Fruit fly (Drosophila melanogaster) whole organism, embryonic: ENCODE results near the gene CG5377.
A peak's percentile ranks its signal among the peaks of the same experiment; 100 is the strongest.

Source experiments
- ATbp ChIP-seq: fragments of 200-800 bp; sonication (Bioruptor generic); optimal IDR thresholded peaks from 2 replicates; lab custom pipeline; 2017; ENCODE audit warnings: missing biosample characterization, mild to moderate bottlenecking, missing genetic modification characterization, missing genetic modification reagents
- B-H2 ChIP-seq: fragments of 200-800 bp; sonication (Bioruptor generic); optimal IDR thresholded peaks from 2 replicates; lab custom pipeline; 2018; ENCODE audit warnings: missing biosample characterization, mild to moderate bottlenecking, missing genetic modification characterization
- CG10209 ChIP-seq: fragments of 200-800 bp; sonication (Bioruptor generic); optimal IDR thresholded peaks from 3 replicates; lab custom pipeline; 2017; ENCODE audit warnings: missing biosample characterization, mild to moderate bottlenecking, missing genetic modification characterization, missing genetic modification reagents
- CG10959 ChIP-seq: fragments of 200-800 bp; sonication (Bioruptor generic); IDR thresholded peaks from 2 replicates; pipeline ENCODE4 v1.3.6; 2022; ENCODE audit warnings: missing biosample characterization, missing genetic modification characterization
- CG10979 ChIP-seq: fragments of 200-800 bp; sonication (Bioruptor generic); optimal IDR thresholded peaks from 2 replicates; lab custom pipeline; 2018; ENCODE audit warnings: missing biosample characterization, mild to moderate bottlenecking, missing genetic modification characterization, moderate library complexity
- CG11696 ChIP-seq: fragments of 200-800 bp; sonication (Bioruptor generic); IDR thresholded peaks from 2 replicates; pipeline ENCODE4 v1.3.6; 2022; ENCODE audit warnings: missing biosample characterization, missing genetic modification characterization
- CG12942 ChIP-seq: fragments of 200-800 bp; sonication (Bioruptor generic); optimal IDR thresholded peaks from 3 replicates; lab custom pipeline; 2016; ENCODE audit warnings: missing biosample characterization, missing genetic modification characterization
- CG17328 ChIP-seq: fragments of 200-800 bp; sonication (Bioruptor generic); IDR thresholded peaks from 2 replicates; pipeline ENCODE4 v1.3.6; 2022; ENCODE audit warnings: missing biosample characterization, missing genetic modification characterization
- CG18619 ChIP-seq: fragments of 200-800 bp; sonication (Bioruptor generic); optimal IDR thresholded peaks from 3 replicates; lab custom pipeline; 2017; ENCODE audit warnings: missing biosample characterization, mild to moderate bottlenecking, missing genetic modification characterization
- CG2120 ChIP-seq: fragments of 200-800 bp; sonication (Bioruptor generic); optimal IDR thresholded peaks from 3 replicates; lab custom pipeline; 2016; ENCODE audit warnings: missing biosample characterization, missing genetic modification characterization
- CG2202 ChIP-seq: fragments of 200-800 bp; sonication (Bioruptor generic); optimal IDR thresholded peaks from 2 replicates; lab custom pipeline; 2018; ENCODE audit warnings: missing biosample characterization, mild to moderate bottlenecking, missing genetic modification characterization
- CG30431 ChIP-seq: fragments of 200-800 bp; sonication (Bioruptor generic); optimal IDR thresholded peaks from 2 replicates; lab custom pipeline; 2017; ENCODE audit warnings: missing biosample characterization, missing genetic modification characterization
- CG32532 ChIP-seq: fragments of 200-800 bp; sonication (Bioruptor generic); IDR thresholded peaks from 2 replicates; pipeline ENCODE4 v1.3.6; 2022; ENCODE audit warnings: missing biosample characterization, missing genetic modification characterization
- CG32767 ChIP-seq: fragments of 200-800 bp; sonication (Bioruptor generic); IDR thresholded peaks from 2 replicates; pipeline ENCODE4 v1.3.6; 2022; ENCODE audit warnings: missing biosample characterization, missing genetic modification characterization
- CG34376 ChIP-seq: fragments of 200-800 bp; sonication (Bioruptor generic); optimal IDR thresholded peaks from 2 replicates; lab custom pipeline; 2018; ENCODE audit warnings: missing biosample characterization, mild to moderate bottlenecking, missing genetic modification characterization
- CG3847 ChIP-seq: fragments of 200-800 bp; sonication (Bioruptor generic); IDR thresholded peaks from 2 replicates; pipeline ENCODE4 v1.3.6; 2022; ENCODE audit warnings: missing biosample characterization, missing genetic modification characterization
- CG43689 ChIP-seq: fragments of 200-800 bp; sonication (Bioruptor generic); IDR thresholded peaks from 2 replicates; pipeline ENCODE4 v1.3.6; 2022; ENCODE audit warnings: missing biosample characterization, missing genetic modification characterization
- CG5180 ChIP-seq: fragments of 200-800 bp; sonication (Bioruptor generic); optimal IDR thresholded peaks from 3 replicates; lab custom pipeline; 2017; ENCODE audit warnings: missing biosample characterization, missing genetic modification characterization, mild to moderate bottlenecking, moderate library complexity, missing genetic modification reagents
- CG6791 ChIP-seq: fragments of 200-800 bp; sonication (Bioruptor generic); IDR thresholded peaks from 3 replicates; pipeline ENCODE4 v1.3.6; 2022; ENCODE audit warnings: missing biosample characterization, missing genetic modification characterization; ENCODE audit not compliant: partially characterized antibody
- CG7786 ChIP-seq: fragments of 200-800 bp; sonication (Bioruptor generic); optimal IDR thresholded peaks from 2 replicates; lab custom pipeline; 2016; ENCODE audit warnings: missing biosample characterization, missing genetic modification characterization
- CG8924 ChIP-seq: fragments of 200-800 bp; optimal IDR thresholded peaks from 3 replicates; lab custom pipeline; 2019; ENCODE audit warnings: missing biosample characterization, mild to moderate bottlenecking, missing genetic modification characterization, moderate library complexity
- Camta ChIP-seq: fragments of 200-800 bp; sonication (Bioruptor generic); optimal IDR thresholded peaks from 2 replicates; lab custom pipeline; 2016; ENCODE audit warnings: missing biosample characterization, missing genetic modification characterization
- Dfd ChIP-seq, 2 experiments: fragments of >200 bp; optimal IDR thresholded peaks; 2 replicates each; lab custom pipeline; 2017; ENCODE audit warnings: missing biosample characterization in 2 of 2, missing genetic modification characterization in 2 of 2
- Dref ChIP-seq: fragments of 200-800 bp; sonication (Bioruptor generic); IDR thresholded peaks from 2 replicates; pipeline ENCODE4 v1.3.6; 2022; ENCODE audit warnings: missing biosample characterization, missing genetic modification characterization
- Fer1 ChIP-seq: fragments of 200-800 bp; sonication (Bioruptor generic); optimal IDR thresholded peaks from 2 replicates; lab custom pipeline; 2017; ENCODE audit warnings: missing biosample characterization, mild to moderate bottlenecking, missing genetic modification characterization
- H2.0 ChIP-seq: fragments of 200-800 bp; sonication (Bioruptor generic); IDR thresholded peaks from 2 replicates; pipeline ENCODE4 v1.3.6; 2022; ENCODE audit warnings: missing biosample characterization, missing genetic modification characterization
- Hsf ChIP-seq: fragments of 200-800 bp; sonication (Bioruptor generic); optimal IDR thresholded peaks from 3 replicates; lab custom pipeline; 2016; ENCODE audit warnings: missing biosample characterization, missing genetic modification characterization
- Lhr ChIP-seq: fragments of 200-800 bp; sonication (Bioruptor generic); optimal IDR thresholded peaks from 3 replicates; lab custom pipeline; 2017; ENCODE audit warnings: mild to moderate bottlenecking, missing biosample characterization, missing genetic modification reagents, missing genetic modification characterization
- Mrtf ChIP-seq: fragments of 200-800 bp; sonication (Bioruptor generic); IDR thresholded peaks from 3 replicates; pipeline ENCODE4 v1.3.6; 2022; ENCODE audit warnings: missing biosample characterization, missing genetic modification characterization
- Neu2 ChIP-seq: fragments of 200-800 bp; sonication (Bioruptor generic); optimal IDR thresholded peaks from 3 replicates; lab custom pipeline; 2016; ENCODE audit warnings: missing biosample characterization, missing genetic modification characterization, borderline replicate concordance
- Optix ChIP-seq: fragments of 200-800 bp; sonication (Bioruptor generic); IDR thresholded peaks from 3 replicates; pipeline ENCODE4 v1.3.6; 2022; ENCODE audit warnings: missing biosample characterization, missing genetic modification characterization
- Poxn ChIP-seq: fragments of 200-800 bp; sonication (Bioruptor generic); IDR thresholded peaks from 2 replicates; pipeline ENCODE4 v1.3.6; 2022; ENCODE audit warnings: missing biosample characterization, missing genetic modification characterization
- TFAM ChIP-seq: fragments of 200-800 bp; sonication (Bioruptor generic); optimal IDR thresholded peaks from 2 replicates; lab custom pipeline; 2017; ENCODE audit warnings: missing biosample characterization, missing genetic modification characterization, inconsistent platforms
- caup ChIP-seq: fragments of 200-800 bp; sonication (Bioruptor generic); optimal IDR thresholded peaks from 3 replicates; lab custom pipeline; 2017; ENCODE audit warnings: missing biosample characterization, mild to moderate bottlenecking, missing genetic modification characterization, moderate library complexity; ENCODE audit not compliant: severe bottlenecking
- cwo ChIP-seq: fragments of 200-800 bp; sonication (Bioruptor generic); optimal IDR thresholded peaks from 3 replicates; lab custom pipeline; 2017; ENCODE audit warnings: missing biosample characterization, missing genetic modification characterization, mild to moderate bottlenecking, moderate library complexity, missing genetic modification reagents
- disco-r ChIP-seq: fragments of 200-800 bp; sonication (Bioruptor generic); optimal IDR thresholded peaks from 2 replicates; lab custom pipeline; 2016; ENCODE audit warnings: missing biosample characterization, missing genetic modification characterization
- dm ChIP-seq: fragments of 200-800 bp; sonication (Bioruptor generic); optimal IDR thresholded peaks from 3 replicates; lab custom pipeline; 2016; ENCODE audit warnings: missing biosample characterization, missing genetic modification characterization
- gcm2 ChIP-seq: fragments of 200-800 bp; sonication (Bioruptor generic); optimal IDR thresholded peaks from 2 replicates; lab custom pipeline; 2016; ENCODE audit warnings: missing biosample characterization, missing genetic modification characterization
- grn ChIP-seq: fragments of 200-800 bp; sonication (Bioruptor generic); optimal IDR thresholded peaks from 3 replicates; lab custom pipeline; 2017; ENCODE audit warnings: missing biosample characterization, missing genetic modification characterization
- her ChIP-seq: fragments of 200-800 bp; sonication (Bioruptor generic); optimal IDR thresholded peaks from 2 replicates; lab custom pipeline; 2016; ENCODE audit warnings: missing biosample characterization, missing genetic modification characterization
- maf-S ChIP-seq: fragments of 200-800 bp; sonication (Bioruptor generic); optimal IDR thresholded peaks from 2 replicates; lab custom pipeline; 2016; ENCODE audit warnings: missing biosample characterization, missing genetic modification characterization
- mld ChIP-seq: fragments of 200-800 bp; sonication (Bioruptor generic); IDR thresholded peaks from 3 replicates; pipeline ENCODE4 v1.3.6; 2022; ENCODE audit warnings: missing biosample characterization, missing genetic modification characterization; ENCODE audit not compliant: partially characterized antibody
- nmo ChIP-seq: fragments of 200-800 bp; sonication (Bioruptor generic); optimal IDR thresholded peaks from 2 replicates; lab custom pipeline; 2018; ENCODE audit warnings: missing biosample characterization, mild to moderate bottlenecking, missing genetic modification characterization, moderate library complexity
- p53 ChIP-seq: fragments of 200-800 bp; sonication (Bioruptor generic); optimal IDR thresholded peaks from 2 replicates; lab custom pipeline; 2016; ENCODE audit warnings: missing biosample characterization, missing genetic modification characterization
- run ChIP-seq: fragments of 200-800 bp; sonication (Bioruptor generic); optimal IDR thresholded peaks from 3 replicates; lab custom pipeline; 2018; ENCODE audit warnings: missing biosample characterization, mild to moderate bottlenecking, missing genetic modification characterization
- sens-2 ChIP-seq: fragments of 200-800 bp; sonication (Bioruptor generic); IDR thresholded peaks from 2 replicates; pipeline ENCODE4 v1.3.6; 2022; ENCODE audit warnings: missing biosample characterization, missing genetic modification characterization
- slou ChIP-seq: fragments of 200-800 bp; sonication (Bioruptor generic); optimal IDR thresholded peaks from 3 replicates; lab custom pipeline; 2016; ENCODE audit warnings: missing biosample characterization, missing genetic modification characterization
- sna ChIP-seq: fragments of 200-800 bp; sonication (Bioruptor generic); IDR thresholded peaks from 2 replicates; pipeline ENCODE4 v1.3.6; 2022; ENCODE audit warnings: missing biosample characterization, missing genetic modification characterization; ENCODE audit not compliant: partially characterized antibody
- tap ChIP-seq: fragments of 200-800 bp; optimal IDR thresholded peaks from 3 replicates; lab custom pipeline; 2019; ENCODE audit warnings: missing biosample characterization, mild to moderate bottlenecking, missing genetic modification characterization, moderate library complexity
- trh ChIP-seq: fragments of 200-800 bp; sonication (Bioruptor generic); optimal IDR thresholded peaks from 2 replicates; lab custom pipeline; 2016; ENCODE audit warnings: missing biosample characterization, missing genetic modification characterization
- z ChIP-seq: fragments of 200-800 bp; sonication (Bioruptor generic); IDR thresholded peaks from 3 replicates; pipeline ENCODE4 v1.3.6; 2022; ENCODE audit warnings: missing biosample characterization, missing genetic modification characterization

CG5377 gene

dm6 chr3R:22447874-22448254 is 20.1 kb downstream of the CG5377 start, which contains the start of gene CG34376 (continued):
- no peak for TF ChIP-seq Neu2 (GFP tag; lab: Kevin White, UChicago)
- peak; percentile 47; the same call in 1 of the 2 replicates for TF ChIP-seq H2.0 (GFP tag; lab: Robert Waterston, UW)
- peak; percentile 8 for TF ChIP-seq CG30431 (GFP tag; lab: Kevin White, UChicago)
- peak; percentile 2 for TF ChIP-seq CG10979
- no peak for TF ChIP-seq CG7786 (GFP tag; lab: Kevin White, UChicago)
- peak; percentile 77 for TF ChIP-seq grn (GFP tag; lab: Kevin White, UChicago)
- peak; percentile 28 for TF ChIP-seq B-H2 (GFP tag; lab: Kevin White, UChicago)
- TF ChIP-seq Optix: no peak
- peak; percentile 41; the same call in 1 of the 2 replicates for TF ChIP-seq sna (GFP tag; lab: Robert Waterston, UW)
- no peak for TF ChIP-seq CG2120 (GFP tag; lab: Kevin White, UChicago)
- no peak for TF ChIP-seq Camta (GFP tag; lab: Kevin White, UChicago)
- TF ChIP-seq p53 (GFP tag; lab: Kevin White, UChicago): no peak
- no peak for TF ChIP-seq tap (tag; lab: Kevin White, UChicago)
- TF ChIP-seq slou (GFP tag; lab: Kevin White, UChicago): no peak
- TF ChIP-seq Mrtf (GFP tag; lab: Robert Waterston, UW): no peak
- no peak for TF ChIP-seq CG2202 (tag; lab: Kevin White, UChicago)
- no peak for TF ChIP-seq Hsf
- TF ChIP-seq CG5180 (GFP tag; lab: Kevin White, UChicago): no peak
- TF ChIP-seq TFAM (GFP tag; lab: Kevin White, UChicago): no peak
- TF ChIP-seq Fer1: peak; percentile 17
- peak; percentile 65 for TF ChIP-seq CG8924
- TF ChIP-seq run: no peak
- TF ChIP-seq Dfd (GFP tag; optimal IDR thresholded peaks at IDR 0.05; lab: Kevin White, UChicago): no peak
- TF ChIP-seq mld (GFP tag; lab: Robert Waterston, UW): no peak
- TF ChIP-seq CG32532 (GFP tag; lab: Robert Waterston, UW): peak; percentile 48
- peak; percentile 57; the same call in 2 of the 3 replicates for TF ChIP-seq CG6791 (GFP tag; lab: Robert Waterston, UW)
- peak; percentile 25 for TF ChIP-seq ATbp
- TF ChIP-seq CG3847 (GFP tag; lab: Robert Waterston, UW): peak; percentile 38
- no peak for TF ChIP-seq CG43689 (GFP tag; lab: Robert Waterston, UW)
- peak; percentile 99 for TF ChIP-seq CG34376 (GFP tag; lab: Kevin White, UChicago)
- TF ChIP-seq dm: no peak
- peak; percentile 9 for TF ChIP-seq CG12942 (GFP tag; lab: Kevin White, UChicago)
- 0 out of 3 replicates have a peak, but pooled peaks have one; percentile 9 for TF ChIP-seq z (GFP tag; lab: Robert Waterston, UW)
- no peak for TF ChIP-seq CG11696 (GFP tag; lab: Robert Waterston, UW)
- TF ChIP-seq Poxn (GFP tag; lab: Robert Waterston, UW): no peak
- peak; percentile 47; the same call in 1 of the 2 replicates for TF ChIP-seq CG17328 (GFP tag; lab: Robert Waterston, UW)
- no peak for TF ChIP-seq CG10959 (GFP tag; lab: Robert Waterston, UW)
- TF ChIP-seq CG32767 (GFP tag; lab: Robert Waterston, UW): 0 out of 2 replicates have a peak, but pooled peaks have one; percentile 25
- no peak for TF ChIP-seq cwo
- no peak for TF ChIP-seq trh (GFP tag; lab: Kevin White, UChicago)
- TF ChIP-seq Lhr (GFP tag; lab: Kevin White, UChicago): peak; percentile 33
- TF ChIP-seq Dref (GFP tag; lab: Robert Waterston, UW): peak; percentile 52
- TF ChIP-seq sens-2 (GFP tag; lab: Robert Waterston, UW): peak; percentile 88
- no peak for TF ChIP-seq gcm2 (GFP tag; lab: Kevin White, UChicago)
- TF ChIP-seq maf-S (GFP tag; lab: Kevin White, UChicago): no peak
- TF ChIP-seq disco-r (GFP tag; lab: Kevin White, UChicago): no peak
- peak; percentile 58 for TF ChIP-seq nmo (GFP tag; lab: Kevin White, UChicago)
- peak; percentile 41 for TF ChIP-seq caup (GFP tag; lab: Kevin White, UChicago)
- peak; percentile 21 for TF ChIP-seq her (GFP tag; lab: Kevin White, UChicago)
- no peak for TF ChIP-seq CG10209 (GFP tag; lab: Kevin White, UChicago)
- TF ChIP-seq CG18619 (GFP tag; lab: Kevin White, UChicago): no peak
